Worm (Caenorhabditis elegans) whole organism, young adult: ENCODE measurements around the gene adh-1.

Source experiments
- B0336.3 ChIP-seq: fragments of 200-800 bp; sonication (Bioruptor generic); IDR thresholded peaks from 2 replicates; pipeline ENCODE4 v1.3.6; 2022; ENCODE audit warnings: missing genetic modification characterization, missing compliant biosample characterization
- F49E8.2 ChIP-seq: sonication (generic microtip); optimal IDR thresholded peaks from 3 replicates; lab custom pipeline; 2017; ENCODE audit warnings: missing genetic modification characterization, mild to moderate bottlenecking, missing compliant biosample characterization, antibody characterized with exemption, moderate library complexity; ENCODE audit not compliant: insufficient read depth
- bed-1 ChIP-seq: fragments of 200-800 bp; sonication (Bioruptor generic); IDR thresholded peaks from 2 replicates; pipeline ENCODE4 v1.3.6; 2022; ENCODE audit warnings: missing genetic modification reagents, missing genetic modification characterization, missing compliant biosample characterization
- him-1 ChIP-seq: sonication (generic microtip); optimal IDR thresholded peaks from 2 replicates; lab custom pipeline; 2016; ENCODE audit warnings: missing genotype, missing genetic modification reagents, missing genetic modification characterization, missing compliant biosample characterization
- nhr-27 ChIP-seq: fragments of 200-800 bp; sonication (Bioruptor generic); optimal IDR thresholded peaks from 2 replicates; lab custom pipeline; 2018; ENCODE audit warnings: mild to moderate bottlenecking, missing genetic modification characterization, moderate library complexity, missing compliant biosample characterization
- pbrm-1 ChIP-seq: fragments of 200-800 bp; sonication (Bioruptor generic); IDR thresholded peaks from 2 replicates; pipeline ENCODE4 v1.3.6; 2022; ENCODE audit warnings: missing genetic modification reagents, missing genetic modification characterization, missing compliant biosample characterization
- somi-1 ChIP-seq: fragments of 200-800 bp; sonication (Bioruptor generic); optimal IDR thresholded peaks from 2 replicates; lab custom pipeline; 2018; ENCODE audit warnings: mild to moderate bottlenecking, missing genetic modification characterization, missing compliant biosample characterization
- zim-3 ChIP-seq: sonication (generic microtip); optimal IDR thresholded peaks from 2 replicates; lab custom pipeline; 2017; ENCODE audit warnings: mild to moderate bottlenecking, missing genetic modification characterization, moderate library complexity, missing compliant biosample characterization

ce11 chrV:11875060-11875459, 13.0 kb upstream of the adh-1 start, which contains the start of gene sulp-4:
- TF ChIP-seq pbrm-1 (GFP tag; lab: Robert Waterston, UW) (no peak), zim-3 (tag; lab: Kevin White, UChicago) (no peak), F49E8.2 (tag; lab: Kevin White, UChicago) (no peak), him-1 (tag; lab: Kevin White, UChicago) (no peak), somi-1 (GFP tag; lab: Kevin White, UChicago) (no peak), bed-1 (GFP tag; lab: Robert Waterston, UW) (no peak), B0336.3 (GFP tag; lab: Robert Waterston, UW) (no peak), nhr-27 (tag; lab: Kevin White, UChicago) (no peak)
